Worm (Caenorhabditis elegans) whole organism, L1 larva: ENCODE measurements around the gene F48C5.2.

Experiments
- aha-1 ChIP-seq: fragments of 150-350 bp; optimal IDR thresholded peaks from 2 replicates; lab custom pipeline; 2014; ENCODE audit warnings: missing biosample characterization, missing genetic modification characterization
- ama-1 ChIP-seq: fragments of 150-350 bp; optimal IDR thresholded peaks from 2 replicates; lab custom pipeline; 2014
- fos-1 ChIP-seq: fragments of 150-350 bp; optimal IDR thresholded peaks from 2 replicates; lab custom pipeline; 2014; ENCODE audit warnings: missing biosample characterization, missing genetic modification characterization
- hlh-17 ChIP-seq: fragments of 200-800 bp; sonication (Bioruptor generic); optimal IDR thresholded peaks from 2 replicates; lab custom pipeline; 2018; ENCODE audit warnings: missing genetic modification characterization, mild to moderate bottlenecking, missing compliant biosample characterization, moderate library complexity, borderline replicate concordance
- nhr-12 ChIP-seq: sonication (generic microtip); optimal IDR thresholded peaks from 2 replicates; lab custom pipeline; 2017; ENCODE audit warnings: missing biosample characterization, missing genetic modification characterization
- unc-62 ChIP-seq: fragments of 150-350 bp; optimal IDR thresholded peaks from 2 replicates; lab custom pipeline; 2014; ENCODE audit warnings: missing biosample characterization, missing genetic modification reagents, missing genetic modification characterization
- ztf-11 ChIP-seq, 2 experiments: sonication (generic microtip); optimal IDR thresholded peaks; 2 replicates each; lab custom pipeline; 2016 to 2017; ENCODE audit warnings: missing genetic modification characterization in 2 of 2, missing biosample characterization in 1 of 2, missing compliant biosample characterization in 1 of 2

DNA sequence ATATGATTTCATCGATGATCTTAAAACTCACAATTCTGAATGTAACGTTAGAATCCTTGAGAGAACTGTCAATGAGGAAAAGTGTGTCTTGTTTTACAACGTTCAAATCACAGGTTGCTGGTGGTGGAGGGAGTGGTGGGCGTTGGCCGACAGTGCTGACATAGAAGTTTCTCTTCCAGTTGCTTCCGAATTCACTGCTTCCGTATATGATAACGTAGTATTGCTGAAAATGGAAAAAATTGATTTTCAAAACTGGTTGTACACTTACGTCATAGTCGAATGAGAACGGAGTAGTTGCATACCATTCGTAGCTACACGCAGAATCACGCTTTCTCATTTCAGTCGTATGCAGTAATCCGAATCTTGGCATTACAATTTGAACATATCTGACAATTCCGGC lies 37.7 kb upstream of the F48C5.2 start:
- TF ChIP-seq ztf-11 (tag; optimal IDR thresholded peaks at IDR 0.05; lab: Kevin White, UChicago) (no peak), unc-62 (GFP tag; lab: Kevin White, UChicago) (no peak), fos-1 (tag; lab: Kevin White, UChicago) (no peak), hlh-17 (GFP tag; lab: Kevin White, UChicago) (no peak), aha-1 (tag; lab: Kevin White, UChicago) (no peak), nhr-12 (no peak), ama-1 (lab: Kevin White, UChicago) (no peak)
